Fruit fly (Drosophila melanogaster) whole organism, embryonic: Measurements from ENCODE around the gene Ciz1.

ENCODE experiments used
- B-H2 ChIP-seq: fragments of 200-800 bp; sonication (Bioruptor generic); optimal IDR thresholded peaks from 2 replicates; lab custom pipeline; 2018; ENCODE audit warnings: missing biosample characterization, mild to moderate bottlenecking, missing genetic modification characterization
- BtbVII ChIP-seq: fragments of 200-800 bp; sonication (Bioruptor generic); optimal IDR thresholded peaks from 3 replicates; lab custom pipeline; 2017; ENCODE audit warnings: missing biosample characterization, mild to moderate bottlenecking, missing genetic modification characterization
- CG11247 ChIP-seq: fragments of 200-800 bp; sonication (Bioruptor generic); IDR thresholded peaks from 2 replicates; pipeline ENCODE4 v1.3.6; 2022; ENCODE audit warnings: missing biosample characterization, missing genetic modification characterization
- CG11723 ChIP-seq: fragments of 200-800 bp; sonication (Bioruptor generic); optimal IDR thresholded peaks from 2 replicates; lab custom pipeline; 2017; ENCODE audit warnings: missing biosample characterization, mild to moderate bottlenecking, missing genetic modification characterization
- CG12219 ChIP-seq: fragments of 200-800 bp; sonication (Bioruptor generic); optimal IDR thresholded peaks from 3 replicates; lab custom pipeline; 2018; ENCODE audit warnings: missing biosample characterization, mild to moderate bottlenecking, missing genetic modification characterization
- CG13894 ChIP-seq: fragments of 200-800 bp; sonication (Bioruptor generic); optimal IDR thresholded peaks from 3 replicates; lab custom pipeline; 2018; ENCODE audit warnings: missing biosample characterization, mild to moderate bottlenecking, missing genetic modification characterization, moderate library complexity
- CG15073 ChIP-seq: fragments of 200-800 bp; sonication (Bioruptor generic); optimal IDR thresholded peaks from 2 replicates; lab custom pipeline; 2016; ENCODE audit warnings: missing biosample characterization, missing genetic modification characterization
- CG16813 ChIP-seq: fragments of 200-800 bp; sonication (Bioruptor generic); IDR thresholded peaks from 3 replicates; pipeline ENCODE4 v1.3.6; 2022; ENCODE audit warnings: missing biosample characterization, missing genetic modification characterization; ENCODE audit not compliant: partially characterized antibody
- CG16863 ChIP-seq: fragments of 200-800 bp; sonication (Bioruptor generic); optimal IDR thresholded peaks from 3 replicates; lab custom pipeline; 2016; ENCODE audit warnings: missing biosample characterization, missing genetic modification characterization
- CG17802 ChIP-seq: fragments of 200-800 bp; sonication (Bioruptor generic); optimal IDR thresholded peaks from 2 replicates; lab custom pipeline; 2018; ENCODE audit warnings: missing biosample characterization, mild to moderate bottlenecking, missing genetic modification characterization, moderate library complexity
- CG18476 ChIP-seq: fragments of 200-800 bp; sonication (Bioruptor generic); optimal IDR thresholded peaks from 2 replicates; lab custom pipeline; 2016; ENCODE audit warnings: missing biosample characterization, mild to moderate bottlenecking, missing genetic modification characterization
- CG2129 ChIP-seq: fragments of 200-800 bp; sonication (Bioruptor generic); IDR thresholded peaks from 2 replicates; pipeline ENCODE4 v1.3.6; 2022; ENCODE audit warnings: missing biosample characterization, missing genetic modification characterization; ENCODE audit not compliant: partially characterized antibody
- CG3281 ChIP-seq: fragments of 200-800 bp; sonication (Bioruptor generic); optimal IDR thresholded peaks from 3 replicates; lab custom pipeline; 2017; ENCODE audit warnings: missing biosample characterization, mild to moderate bottlenecking, missing genetic modification characterization
- CG33557 ChIP-seq: fragments of 200-800 bp; sonication (Bioruptor generic); optimal IDR thresholded peaks from 2 replicates; lab custom pipeline; 2019; ENCODE audit warnings: missing biosample characterization, mild to moderate bottlenecking, missing genetic modification characterization, moderate library complexity
- CG34376 ChIP-seq: fragments of 200-800 bp; sonication (Bioruptor generic); optimal IDR thresholded peaks from 2 replicates; lab custom pipeline; 2018; ENCODE audit warnings: missing biosample characterization, mild to moderate bottlenecking, missing genetic modification characterization
- CG3847 ChIP-seq: fragments of 200-800 bp; sonication (Bioruptor generic); IDR thresholded peaks from 2 replicates; pipeline ENCODE4 v1.3.6; 2022; ENCODE audit warnings: missing biosample characterization, missing genetic modification characterization
- CG3995 ChIP-seq: fragments of 200-800 bp; sonication (Bioruptor generic); optimal IDR thresholded peaks from 3 replicates; lab custom pipeline; 2016; ENCODE audit warnings: missing biosample characterization, missing genetic modification characterization
- CG6683 ChIP-seq: fragments of 200-800 bp; sonication (Bioruptor generic); optimal IDR thresholded peaks from 2 replicates; lab custom pipeline; 2017; ENCODE audit warnings: missing biosample characterization, mild to moderate bottlenecking, missing genetic modification characterization, missing genetic modification reagents
- CG6765 ChIP-seq: fragments of 200-800 bp; sonication (Bioruptor generic); optimal IDR thresholded peaks from 3 replicates; lab custom pipeline; 2017; ENCODE audit warnings: missing biosample characterization, mild to moderate bottlenecking, missing genetic modification characterization
- CG7372 ChIP-seq: fragments of 200-800 bp; sonication (Bioruptor generic); IDR thresholded peaks from 2 replicates; pipeline ENCODE4 v1.3.6; 2022; ENCODE audit warnings: missing biosample characterization, missing genetic modification characterization
- CG7556 ChIP-seq: fragments of 200-800 bp; sonication (Bioruptor generic); optimal IDR thresholded peaks from 2 replicates; lab custom pipeline; 2017; ENCODE audit warnings: missing biosample characterization, mild to moderate bottlenecking, missing genetic modification characterization
- CG8089 ChIP-seq: fragments of 200-800 bp; sonication (Bioruptor generic); optimal IDR thresholded peaks from 3 replicates; lab custom pipeline; 2016; ENCODE audit warnings: missing biosample characterization, missing genetic modification characterization
- CG9437 ChIP-seq: fragments of 200-800 bp; sonication (Bioruptor generic); optimal IDR thresholded peaks from 2 replicates; lab custom pipeline; 2018; ENCODE audit warnings: missing biosample characterization, mild to moderate bottlenecking, missing genetic modification characterization
- CoRest ChIP-seq: fragments of 200-800 bp; sonication (Bioruptor generic); optimal IDR thresholded peaks from 3 replicates; lab custom pipeline; 2018; ENCODE audit warnings: missing biosample characterization, mild to moderate bottlenecking, missing genetic modification characterization, moderate library complexity
- Dfd ChIP-seq, 2 experiments: fragments of >200 bp; optimal IDR thresholded peaks; 2 replicates each; lab custom pipeline; 2017; ENCODE audit warnings: missing biosample characterization in 2 of 2, missing genetic modification characterization in 2 of 2
- Dip2 ChIP-seq: fragments of 200-800 bp; sonication (Bioruptor generic); IDR thresholded peaks from 2 replicates; pipeline ENCODE4 v1.3.6; 2022; ENCODE audit warnings: missing biosample characterization, missing genetic modification characterization
- Eip74EF ChIP-seq, 2 experiments: fragments of 200-800 bp in 1 of 2; fragments of >200 bp in 1 of 2; sonication (Bioruptor generic) in 1 of 2; optimal IDR thresholded peaks; 2 replicates each; lab custom pipeline; 2017 to 2019; ENCODE audit warnings: missing biosample characterization in 2 of 2, missing genetic modification characterization in 2 of 2, mild to moderate bottlenecking in 1 of 2, moderate library complexity in 1 of 2
- Hey ChIP-seq: fragments of 200-800 bp; sonication (Bioruptor generic); optimal IDR thresholded peaks from 3 replicates; lab custom pipeline; 2018; ENCODE audit warnings: missing biosample characterization, mild to moderate bottlenecking, missing genetic modification characterization
- Hr3 ChIP-seq: fragments of 200-800 bp; sonication (Bioruptor generic); optimal IDR thresholded peaks from 3 replicates; lab custom pipeline; 2016; ENCODE audit warnings: missing biosample characterization, missing genetic modification characterization
- Lpt ChIP-seq: fragments of >200 bp; optimal IDR thresholded peaks from 2 replicates; lab custom pipeline; 2018; ENCODE audit warnings: missing biosample characterization, missing genetic modification characterization
- Pdp1 ChIP-seq, 2 experiments: fragments of 200-800 bp; sonication (Bioruptor generic); optimal IDR thresholded peaks; 3 replicates each; lab custom pipeline; 2016; ENCODE audit warnings: missing biosample characterization in 2 of 2, missing genetic modification characterization in 2 of 2, mild to moderate bottlenecking in 1 of 2, moderate library complexity in 1 of 2
- Six4 ChIP-seq: fragments of 200-800 bp; sonication (Bioruptor generic); optimal IDR thresholded peaks from 2 replicates; lab custom pipeline; 2016; ENCODE audit warnings: missing biosample characterization, missing genetic modification characterization
- abd-A ChIP-seq: fragments of 200-800 bp; sonication (Bioruptor generic); optimal IDR thresholded peaks from 3 replicates; lab custom pipeline; 2019; ENCODE audit warnings: missing biosample characterization, mild to moderate bottlenecking, missing genetic modification characterization, moderate library complexity
- cas ChIP-seq: fragments of 200-800 bp; sonication (Bioruptor generic); IDR thresholded peaks from 2 replicates; pipeline ENCODE4 v1.3.6; 2022; ENCODE audit warnings: missing biosample characterization, missing genetic modification characterization
- chn ChIP-seq: fragments of 200-800 bp; sonication (Bioruptor generic); optimal IDR thresholded peaks from 2 replicates; lab custom pipeline; 2016; ENCODE audit warnings: missing biosample characterization, missing genetic modification characterization
- corto ChIP-seq: fragments of 200-800 bp; sonication (Bioruptor generic); optimal IDR thresholded peaks from 2 replicates; lab custom pipeline; 2016; ENCODE audit warnings: missing biosample characterization, mild to moderate bottlenecking, missing genetic modification characterization, moderate library complexity
- dmrt11E ChIP-seq: fragments of 200-800 bp; sonication (Bioruptor generic); optimal IDR thresholded peaks from 3 replicates; lab custom pipeline; 2018; ENCODE audit warnings: missing biosample characterization, mild to moderate bottlenecking, missing genetic modification characterization, moderate library complexity
- dysf ChIP-seq: fragments of 200-800 bp; sonication (Bioruptor generic); IDR thresholded peaks from 3 replicates; pipeline ENCODE4 v1.3.6; 2022; ENCODE audit warnings: missing biosample characterization, missing genetic modification characterization
- eyg ChIP-seq: fragments of 200-800 bp; sonication (Bioruptor generic); optimal IDR thresholded peaks from 3 replicates; lab custom pipeline; 2016; ENCODE audit warnings: missing biosample characterization, missing genetic modification characterization
- fu2 ChIP-seq: fragments of 200-800 bp; sonication (Bioruptor generic); optimal IDR thresholded peaks from 2 replicates; lab custom pipeline; 2016; ENCODE audit warnings: missing biosample characterization, missing genetic modification characterization
- h ChIP-seq: fragments of >200 bp; optimal IDR thresholded peaks from 2 replicates; lab custom pipeline; 2017
- ind ChIP-seq: fragments of 200-800 bp; sonication (Bioruptor generic); optimal IDR thresholded peaks from 3 replicates; lab custom pipeline; 2016; ENCODE audit warnings: missing biosample characterization, missing genetic modification characterization
- kay ChIP-seq: fragments of 200-800 bp; sonication (Bioruptor generic); optimal IDR thresholded peaks from 2 replicates; lab custom pipeline; 2016; ENCODE audit warnings: missing biosample characterization, missing genetic modification characterization
- kni ChIP-seq: fragments of 200-800 bp; sonication (Bioruptor generic); optimal IDR thresholded peaks from 3 replicates; lab custom pipeline; 2017; ENCODE audit warnings: mild to moderate bottlenecking, missing biosample characterization, missing genetic modification reagents, missing genetic modification characterization
- lmd ChIP-seq: fragments of 200-800 bp; sonication (Bioruptor generic); IDR thresholded peaks from 2 replicates; pipeline ENCODE4 v1.3.6; 2022; ENCODE audit warnings: missing biosample characterization, missing genetic modification characterization
- phol ChIP-seq: fragments of 200-800 bp; sonication (Bioruptor generic); optimal IDR thresholded peaks from 3 replicates; lab custom pipeline; 2018; ENCODE audit warnings: missing biosample characterization, mild to moderate bottlenecking, missing genetic modification characterization, moderate library complexity
- sd ChIP-seq: fragments of 200-800 bp; sonication (Bioruptor generic); optimal IDR thresholded peaks from 3 replicates; lab custom pipeline; 2018; ENCODE audit warnings: missing biosample characterization, mild to moderate bottlenecking, missing genetic modification characterization, moderate library complexity
- sisA ChIP-seq: fragments of 200-800 bp; sonication (Bioruptor generic); IDR thresholded peaks from 2 replicates; pipeline ENCODE4 v1.3.6; 2022; ENCODE audit warnings: missing biosample characterization, missing genetic modification characterization
- stc ChIP-seq: fragments of 200-800 bp; sonication (Bioruptor generic); IDR thresholded peaks from 2 replicates; pipeline ENCODE4 v1.3.6; 2022; ENCODE audit warnings: missing biosample characterization, missing genetic modification characterization
- trem ChIP-seq: fragments of 200-800 bp; optimal IDR thresholded peaks from 3 replicates; lab custom pipeline; 2019; ENCODE audit warnings: missing biosample characterization, mild to moderate bottlenecking, missing genetic modification characterization, moderate library complexity
- trh ChIP-seq: fragments of 200-800 bp; sonication (Bioruptor generic); optimal IDR thresholded peaks from 2 replicates; lab custom pipeline; 2016; ENCODE audit warnings: missing biosample characterization, missing genetic modification characterization
- twi ChIP-seq: fragments of 200-800 bp; optimal IDR thresholded peaks from 2 replicates; lab custom pipeline; 2019; ENCODE audit warnings: missing biosample characterization, mild to moderate bottlenecking, missing genetic modification characterization, moderate library complexity

Ciz1 gene

dm6 chr3L:9898355-9898754, 33.9 kb downstream of the Ciz1 start, which contains the start of the genes CG6707 and CG46387 (continued):
- TF ChIP-seq Dip2 (GFP tag; lab: Robert Waterston, UW) (no peak), CG12219 (GFP tag; lab: Kevin White, UChicago) (no peak), h (lab: Kevin White, UChicago) (no peak), twi (tag; lab: Kevin White, UChicago) (no peak), CG11247 (no peak), BtbVII (GFP tag; lab: Kevin White, UChicago) (no peak), cas (GFP tag; lab: Robert Waterston, UW) (no peak), CG18476 (GFP tag; lab: Kevin White, UChicago) (no peak), dysf (GFP tag; lab: Robert Waterston, UW) (no peak), B-H2 (peak; percentile 47), lmd (GFP tag; lab: Robert Waterston, UW) (no peak), sd (tag; lab: Kevin White, UChicago) (no peak), CG7556 (GFP tag; lab: Kevin White, UChicago) (no peak), stc (GFP tag; lab: Robert Waterston, UW) (no peak), Eip74EF (GFP tag; optimal IDR thresholded peaks at IDR 0.05; lab: Kevin White, UChicago) (no peak), CG34376 (no peak), CG11723 (GFP tag; lab: Kevin White, UChicago) (no peak), sisA (GFP tag; lab: Robert Waterston, UW) (no peak), CG6765 (GFP tag; lab: Kevin White, UChicago) (no peak), Hr3 (no peak), CG16813 (GFP tag; lab: Robert Waterston, UW) (peak; percentile 23; the same call in 1 of the 3 replicates), Lpt (GFP tag; lab: Kevin White, UChicago) (no peak), CG6683 (GFP tag; lab: Kevin White, UChicago) (no peak), CG33557 (GFP tag; lab: Kevin White, UChicago) (no peak), eyg (no peak), Pdp1 (GFP tag; optimal IDR thresholded peaks at IDR 0.05; lab: Kevin White, UChicago) (peak in 1 of 2 experiments; percentile 16), CG16863 (GFP tag; lab: Kevin White, UChicago) (no peak), Dfd (GFP tag; optimal IDR thresholded peaks at IDR 0.05; lab: Kevin White, UChicago) (no peak), fu2 (no peak), abd-A (tag; lab: Kevin White, UChicago) (no peak), Hey (tag; lab: Kevin White, UChicago) (no peak), kni (no peak), trem (tag; lab: Kevin White, UChicago) (peak; percentile 33), dmrt11E (tag; lab: Kevin White, UChicago) (no peak), CG3847 (peak; percentile 85), CoRest (tag; lab: Kevin White, UChicago) (peak; percentile 26), trh (GFP tag; lab: Kevin White, UChicago) (no peak), corto (no peak), CG7372 (GFP tag; lab: Robert Waterston, UW) (no peak), phol (tag; lab: Kevin White, UChicago) (peak; percentile 47), chn (GFP tag; lab: Kevin White, UChicago) (no peak), ind (GFP tag; lab: Kevin White, UChicago) (no peak), CG9437 (no peak), Six4 (no peak), CG13894 (tag; lab: Kevin White, UChicago) (peak; percentile 22), kay (GFP tag; lab: Kevin White, UChicago) (no peak), CG15073 (GFP tag; lab: Kevin White, UChicago) (no peak), CG2129 (no peak), CG8089 (GFP tag; lab: Kevin White, UChicago) (no peak), CG3995 (GFP tag; lab: Kevin White, UChicago) (no peak), CG17802 (tag; lab: Kevin White, UChicago) (no peak), CG3281 (GFP tag; lab: Kevin White, UChicago) (no peak)
